Worm (Caenorhabditis elegans) whole organism, young adult: ENCODE measurements around the gene vem-1.

Experiments
- B0019.2 ChIP-seq: fragments of 200-800 bp; sonication (Bioruptor generic); conservative IDR thresholded peaks from 2 replicates; pipeline ENCODE4 v1.3.6; 2022; ENCODE audit warnings: missing genetic modification reagents, missing genetic modification characterization, missing compliant biosample characterization
- B0261.1 ChIP-seq: sonication (generic microtip); optimal IDR thresholded peaks from 2 replicates; lab custom pipeline; 2016; ENCODE audit warnings: mild to moderate bottlenecking, missing genetic modification characterization, moderate library complexity, missing compliant biosample characterization
- B0336.3 ChIP-seq: fragments of 200-800 bp; sonication (Bioruptor generic); IDR thresholded peaks from 2 replicates; pipeline ENCODE4 v1.3.6; 2022; ENCODE audit warnings: missing genetic modification characterization, missing compliant biosample characterization
- F22D6.2 ChIP-seq: sonication (generic microtip); optimal IDR thresholded peaks from 2 replicates; lab custom pipeline; 2016; ENCODE audit warnings: mild to moderate bottlenecking, missing genetic modification characterization, missing compliant biosample characterization
- F39B2.1 ChIP-seq: fragments of 200-800 bp; sonication (Bioruptor generic); IDR thresholded peaks from 2 replicates; pipeline ENCODE4 v1.3.6; 2022; ENCODE audit warnings: missing genetic modification reagents, missing genetic modification characterization, missing compliant biosample characterization
- F49E8.2 ChIP-seq: sonication (generic microtip); optimal IDR thresholded peaks from 3 replicates; lab custom pipeline; 2017; ENCODE audit warnings: missing genetic modification characterization, mild to moderate bottlenecking, missing compliant biosample characterization, antibody characterized with exemption, moderate library complexity; ENCODE audit not compliant: insufficient read depth
- F52B5.7 ChIP-seq: sonication (generic microtip); optimal IDR thresholded peaks from 2 replicates; lab custom pipeline; 2016; ENCODE audit warnings: mild to moderate bottlenecking, missing genetic modification characterization, missing compliant biosample characterization
- K11D2.4 ChIP-seq: fragments of 200-800 bp; sonication (Bioruptor generic); IDR thresholded peaks from 2 replicates; pipeline ENCODE4 v1.3.6; 2022; ENCODE audit warnings: missing genetic modification reagents, missing genetic modification characterization, missing compliant biosample characterization
- Y53G8AR.9 ChIP-seq: fragments of 200-800 bp; sonication (Bioruptor generic); conservative IDR thresholded peaks from 2 replicates; pipeline ENCODE4 v1.3.6; 2022; ENCODE audit warnings: missing genetic modification reagents, missing genetic modification characterization, missing compliant biosample characterization
- ZK185.1 ChIP-seq: sonication (generic microtip); optimal IDR thresholded peaks from 2 replicates; lab custom pipeline; 2016; ENCODE audit warnings: mild to moderate bottlenecking, missing genetic modification characterization, missing compliant biosample characterization; ENCODE audit not compliant: poor library complexity, severe bottlenecking
- aptf-3 ChIP-seq: fragments of 200-800 bp; sonication (Bioruptor generic); IDR thresholded peaks from 2 replicates; pipeline ENCODE4 v1.3.6; 2022; ENCODE audit warnings: missing genetic modification characterization, missing compliant biosample characterization
- atf-7 ChIP-seq: sonication (generic microtip); optimal IDR thresholded peaks from 2 replicates; lab custom pipeline; 2017; ENCODE audit warnings: mild to moderate bottlenecking, missing genetic modification characterization, missing compliant biosample characterization
- attf-3 ChIP-seq: fragments of 200-800 bp; sonication (Bioruptor generic); conservative IDR thresholded peaks from 2 replicates; pipeline ENCODE4 v1.3.6; 2022; ENCODE audit warnings: missing genetic modification reagents, missing genetic modification characterization, missing compliant biosample characterization
- bed-2 ChIP-seq: fragments of 200-800 bp; sonication (Bioruptor generic); IDR thresholded peaks from 2 replicates; pipeline ENCODE4 v1.3.6; 2022; ENCODE audit warnings: missing genetic modification reagents, missing genetic modification characterization, missing compliant biosample characterization
- ccch-3 ChIP-seq: fragments of 200-800 bp; sonication (Bioruptor generic); optimal IDR thresholded peaks from 2 replicates; lab custom pipeline; 2018; ENCODE audit warnings: mild to moderate bottlenecking, missing genetic modification characterization, missing compliant biosample characterization
- ceh-40 ChIP-seq: fragments of 200-800 bp; sonication (Bioruptor generic); IDR thresholded peaks from 2 replicates; pipeline ENCODE4 v1.3.6; 2022; ENCODE audit warnings: missing genetic modification characterization, missing compliant biosample characterization
- chd-7 ChIP-seq: sonication (generic microtip); optimal IDR thresholded peaks from 2 replicates; lab custom pipeline; 2016; ENCODE audit warnings: mild to moderate bottlenecking, missing genetic modification characterization, moderate library complexity, missing compliant biosample characterization
- die-1 ChIP-seq: sonication (generic microtip); optimal IDR thresholded peaks from 2 replicates; lab custom pipeline; 2016; ENCODE audit warnings: missing genotype, mild to moderate bottlenecking, missing genetic modification characterization, missing compliant biosample characterization
- dox-1 ChIP-seq: fragments of 200-800 bp; sonication (Bioruptor generic); IDR thresholded peaks from 2 replicates; pipeline ENCODE4 v1.3.6; 2022; ENCODE audit warnings: missing genetic modification reagents, missing genetic modification characterization, missing compliant biosample characterization
- dpff-1 ChIP-seq: sonication (generic microtip); optimal IDR thresholded peaks from 2 replicates; lab custom pipeline; 2017; ENCODE audit warnings: mild to moderate bottlenecking, missing genetic modification characterization, missing compliant biosample characterization
- efl-1 ChIP-seq: fragments of 150-350 bp; optimal IDR thresholded peaks from 2 replicates; lab custom pipeline; 2014; ENCODE audit warnings: missing biosample characterization, missing genetic modification reagents, missing genetic modification characterization
- egl-18 ChIP-seq: fragments of 200-800 bp; sonication (Bioruptor generic); IDR thresholded peaks from 2 replicates; pipeline ENCODE4 v1.3.6; 2022; ENCODE audit warnings: missing genetic modification reagents, missing genetic modification characterization, missing compliant biosample characterization
- ekl-4 ChIP-seq: fragments of 200-800 bp; sonication (Bioruptor generic); IDR thresholded peaks from 2 replicates; pipeline ENCODE4 v1.3.6; 2022; ENCODE audit warnings: missing genetic modification reagents, missing genetic modification characterization, missing compliant biosample characterization
- gei-17 ChIP-seq: fragments of 200-800 bp; sonication (Bioruptor generic); optimal IDR thresholded peaks from 2 replicates; lab custom pipeline; 2018; ENCODE audit warnings: mild to moderate bottlenecking, missing genetic modification characterization, missing compliant biosample characterization
- hmg-20 ChIP-seq: fragments of 200-800 bp; sonication (Bioruptor generic); IDR thresholded peaks from 2 replicates; pipeline ENCODE4 v1.3.6; 2022; ENCODE audit warnings: missing genetic modification reagents, missing genetic modification characterization, missing compliant biosample characterization
- let-526 ChIP-seq: fragments of 200-800 bp; sonication (Bioruptor generic); IDR thresholded peaks from 2 replicates; pipeline ENCODE4 v1.3.6; 2022; ENCODE audit warnings: missing genetic modification reagents, missing genetic modification characterization, missing compliant biosample characterization
- lin-26 ChIP-seq: fragments of 200-800 bp; sonication (Bioruptor generic); IDR thresholded peaks from 2 replicates; pipeline ENCODE4 v1.3.6; 2022; ENCODE audit warnings: missing genetic modification reagents, missing genetic modification characterization, missing compliant biosample characterization
- lir-1 ChIP-seq: fragments of 200-800 bp; sonication (Bioruptor generic); conservative IDR thresholded peaks from 2 replicates; pipeline ENCODE4 v1.3.6; 2022; ENCODE audit warnings: missing genetic modification reagents, missing genetic modification characterization, missing compliant biosample characterization
- madf-8 ChIP-seq: fragments of 200-800 bp; sonication (Bioruptor generic); conservative IDR thresholded peaks from 2 replicates; pipeline ENCODE4 v1.3.6; 2022; ENCODE audit warnings: missing genetic modification reagents, missing genetic modification characterization, missing compliant biosample characterization
- mcd-1 ChIP-seq: fragments of 200-800 bp; sonication (Bioruptor generic); IDR thresholded peaks from 2 replicates; pipeline ENCODE4 v1.3.6; 2022; ENCODE audit warnings: missing genetic modification reagents, missing genetic modification characterization, missing compliant biosample characterization
- mes-4 ChIP-seq: sonication (generic microtip); optimal IDR thresholded peaks from 2 replicates; lab custom pipeline; 2016; ENCODE audit warnings: missing genotype, missing genetic modification characterization, missing compliant biosample characterization
- nfyb-1 ChIP-seq: fragments of 200-800 bp; sonication (Bioruptor generic); IDR thresholded peaks from 2 replicates; pipeline ENCODE4 v1.3.6; 2022; ENCODE audit warnings: missing genetic modification reagents, missing genetic modification characterization, missing compliant biosample characterization
- nhr-90 ChIP-seq: sonication (generic microtip); optimal IDR thresholded peaks from 2 replicates; lab custom pipeline; 2016; ENCODE audit warnings: missing genotype, mild to moderate bottlenecking, missing genetic modification characterization, missing compliant biosample characterization
- pha-4 ChIP-seq: fragments of 150-350 bp; sonication (generic microtip); optimal IDR thresholded peaks from 2 replicates; lab custom pipeline; 2014; ENCODE audit warnings: missing biosample characterization, missing genetic modification reagents, missing genetic modification characterization
- repo-1 ChIP-seq: sonication (generic microtip); optimal IDR thresholded peaks from 2 replicates; lab custom pipeline; 2017; ENCODE audit warnings: mild to moderate bottlenecking, missing genetic modification characterization, missing compliant biosample characterization
- sdz-38 ChIP-seq: sonication (generic microtip); optimal IDR thresholded peaks from 2 replicates; lab custom pipeline; 2016; ENCODE audit warnings: missing genotype, missing genetic modification characterization, missing compliant biosample characterization
- snpc-1.1 ChIP-seq: sonication (generic microtip); optimal IDR thresholded peaks from 2 replicates; lab custom pipeline; 2017; ENCODE audit warnings: missing genetic modification characterization, mild to moderate bottlenecking, missing compliant biosample characterization, antibody characterized with exemption, moderate library complexity, missing genotype, missing genetic modification reagents; ENCODE audit not compliant: insufficient read depth
- snpc-4 ChIP-seq, 5 experiments: fragments of 150-350 bp in 1 of 5; sonication (generic microtip) in 4 of 5; optimal IDR thresholded peaks; 2 replicates each; lab custom pipeline; 2014 to 2018; ENCODE audit warnings: missing genetic modification characterization in 5 of 5, missing biosample characterization in 3 of 5, antibody characterized with exemption in 2 of 5, mild to moderate bottlenecking in 2 of 5, missing compliant biosample characterization in 2 of 5, missing genotype in 2 of 5, moderate library complexity in 2 of 5, missing genetic modification reagents in 1 of 5
- somi-1 ChIP-seq: fragments of 200-800 bp; sonication (Bioruptor generic); optimal IDR thresholded peaks from 2 replicates; lab custom pipeline; 2018; ENCODE audit warnings: mild to moderate bottlenecking, missing genetic modification characterization, missing compliant biosample characterization
- tbx-9 ChIP-seq: sonication (generic microtip); optimal IDR thresholded peaks from 2 replicates; lab custom pipeline; 2016; ENCODE audit warnings: borderline replicate concordance, missing genetic modification characterization, inconsistent platforms, missing compliant biosample characterization
- unc-130 ChIP-seq: sonication (generic microtip); optimal IDR thresholded peaks from 2 replicates; lab custom pipeline; 2016; ENCODE audit warnings: missing genetic modification reagents, missing genetic modification characterization, missing compliant biosample characterization
- xnd-1 ChIP-seq: sonication (generic microtip); optimal IDR thresholded peaks from 2 replicates; lab custom pipeline; 2016; ENCODE audit warnings: missing genotype, missing genetic modification reagents, missing genetic modification characterization, missing compliant biosample characterization
- zfh-2 ChIP-seq: fragments of 200-800 bp; sonication (Bioruptor generic); conservative IDR thresholded peaks from 2 replicates; pipeline ENCODE4 v1.3.6; 2022; ENCODE audit warnings: missing genetic modification reagents, missing genetic modification characterization, missing compliant biosample characterization
- ztf-22 ChIP-seq: fragments of 200-800 bp; sonication (Bioruptor generic); optimal IDR thresholded peaks from 2 replicates; lab custom pipeline; 2018; ENCODE audit warnings: mild to moderate bottlenecking, missing genetic modification characterization, moderate library complexity, missing compliant biosample characterization
- ztf-25 ChIP-seq: fragments of 200-800 bp; sonication (Bioruptor generic); IDR thresholded peaks from 2 replicates; pipeline ENCODE4 v1.3.6; 2022; ENCODE audit warnings: missing genetic modification reagents, missing genetic modification characterization, missing compliant biosample characterization
- ztf-28 ChIP-seq: fragments of 200-800 bp; sonication (Bioruptor generic); IDR thresholded peaks from 2 replicates; pipeline ENCODE4 v1.3.6; 2022; ENCODE audit warnings: missing genetic modification reagents, missing genetic modification characterization, missing compliant biosample characterization

Gene vem-1

ce11 chrX:8086725-8087641 is 1.4 kb downstream of the vem-1 start:
- no peak for TF ChIP-seq sdz-38 (tag; lab: Kevin White, UChicago)
- 0 out of 2 replicates have a peak, but pooled peaks have one; percentile 10 for TF ChIP-seq hmg-20 (GFP tag; lab: Robert Waterston, UW)
- no peak for TF ChIP-seq F52B5.7 (tag; lab: Kevin White, UChicago)
- TF ChIP-seq ekl-4 (GFP tag; lab: Robert Waterston, UW) = peak; percentile 39; the same call in 1 of the 2 replicates
- no peak for TF ChIP-seq ztf-25 (GFP tag; lab: Robert Waterston, UW)
- TF ChIP-seq atf-7 = peak; percentile 13
- peak; percentile 54 for TF ChIP-seq repo-1 (tag; lab: Kevin White, UChicago)
- TF ChIP-seq lir-1 = no peak
- no peak for TF ChIP-seq nhr-90 (tag; lab: Kevin White, UChicago)
- 0 out of 2 replicates have a peak, but pooled peaks have one; percentile 9 for TF ChIP-seq ceh-40 (GFP tag; lab: Robert Waterston, UW)
- no peak for TF ChIP-seq ztf-28 (GFP tag; lab: Robert Waterston, UW)
- no peak for TF ChIP-seq snpc-1.1 (tag; lab: Kevin White, UChicago)
- no peak for TF ChIP-seq zfh-2 (GFP tag; lab: Robert Waterston, UW)
- TF ChIP-seq mcd-1 (GFP tag; lab: Robert Waterston, UW) = 0 out of 2 replicates have a peak, but pooled peaks have one; percentile 10
- no peak for TF ChIP-seq B0261.1
- no peak for TF ChIP-seq mes-4 (tag; lab: Kevin White, UChicago)
- no peak for TF ChIP-seq gei-17 (GFP tag; lab: Kevin White, UChicago)
- peak; percentile 66; the same call in 1 of the 2 replicates for TF ChIP-seq Y53G8AR.9 (GFP tag; lab: Robert Waterston, UW)
- TF ChIP-seq ztf-22 (GFP tag; lab: Kevin White, UChicago) = no peak
- TF ChIP-seq K11D2.4 (GFP tag; lab: Robert Waterston, UW) = peak; percentile 29; the same call in 1 of the 2 replicates
- TF ChIP-seq nfyb-1 = 0 out of 2 replicates have a peak, but pooled peaks have one; percentile 17
- peak; percentile 9 for TF ChIP-seq chd-7 (tag; lab: Kevin White, UChicago)
- no peak for TF ChIP-seq bed-2 (GFP tag; lab: Robert Waterston, UW)
- no peak for TF ChIP-seq madf-8 (GFP tag; lab: Robert Waterston, UW)
- TF ChIP-seq dox-1 = no peak
- TF ChIP-seq B0336.3 = peak; percentile 64; the same call in 1 of the 2 replicates
- TF ChIP-seq xnd-1 (tag; lab: Kevin White, UChicago) = no peak
- no peak for TF ChIP-seq F49E8.2 (tag; lab: Kevin White, UChicago)
- TF ChIP-seq let-526 (GFP tag; lab: Robert Waterston, UW) = 0 out of 2 replicates have a peak, but pooled peaks have one; percentile 18
- no peak for TF ChIP-seq F39B2.1 (GFP tag; lab: Robert Waterston, UW)

- TF ChIP-seq egl-18 (GFP tag; lab: Robert Waterston, UW) (no peak), snpc-4 (GFP tag; optimal IDR thresholded peaks at IDR 0.05; lab: Kevin White, UChicago) (no peak), snpc-4 (tag; optimal IDR thresholded peaks at IDR 0.05; lab: Kevin White, UChicago) (no peak), dpff-1 (tag; lab: Kevin White, UChicago) (no peak), ceh-40 (GFP tag; lab: Robert Waterston, UW) (no peak), tbx-9 (tag; lab: Kevin White, UChicago) (no peak), somi-1 (GFP tag; lab: Kevin White, UChicago) (no peak), aptf-3 (no peak), lin-26 (GFP tag; lab: Robert Waterston, UW) (no peak), atf-7 (no peak), B0019.2 (GFP tag; lab: Robert Waterston, UW) (no peak), snpc-1.1 (tag; lab: Kevin White, UChicago) (no peak), F22D6.2 (tag; lab: Kevin White, UChicago) (no peak), pha-4 (tag; lab: Kevin White, UChicago) (no peak), efl-1 (no peak), ccch-3 (GFP tag; lab: Kevin White, UChicago) (no peak), ZK185.1 (tag; lab: Kevin White, UChicago) (no peak), attf-3 (GFP tag; lab: Robert Waterston, UW) (no peak), unc-130 (GFP tag; lab: Kevin White, UChicago) (no peak), die-1 (no peak)
- TF ChIP-seq, all 124 proteins: peak for 0
Measured at ce11 chrX:8086450-8086724, 2.0 kb downstream of the vem-1 start, which contains the start of gene dao-3. dao-3 (minus strand) TSS chrX:8086550.
